Worm (Caenorhabditis elegans): ENCODE results near the gene T03F6.9.

DNA sequence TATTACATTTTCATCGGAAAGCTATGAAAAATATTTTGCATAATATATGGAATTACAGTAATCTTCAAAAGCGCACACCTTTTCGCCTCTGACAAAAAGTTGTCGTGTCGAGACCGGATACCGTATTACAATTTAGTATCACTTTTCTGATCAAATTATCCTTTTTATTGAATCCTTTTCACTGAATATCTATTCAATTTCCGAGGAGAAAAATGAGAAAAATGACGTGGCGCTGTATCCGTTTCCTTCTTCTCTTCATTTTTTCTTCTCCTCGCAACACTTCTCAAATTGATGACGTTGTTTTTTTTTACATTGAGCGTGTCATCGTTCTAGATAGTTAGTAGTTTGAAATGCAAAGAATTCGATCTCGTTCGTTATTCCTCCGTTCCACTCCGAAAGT is 19.9 kb downstream of the T03F6.9 start:
- TF ChIP-seq ztf-4 (tag; optimal IDR thresholded peaks at IDR 0.05) (no peak), pha-4 (tag; optimal IDR thresholded peaks at IDR 0.05) (no peak)

All from whole organism, L3 larva.